Worm (Caenorhabditis elegans): ENCODE results near the gene srw-138.

DNA sequence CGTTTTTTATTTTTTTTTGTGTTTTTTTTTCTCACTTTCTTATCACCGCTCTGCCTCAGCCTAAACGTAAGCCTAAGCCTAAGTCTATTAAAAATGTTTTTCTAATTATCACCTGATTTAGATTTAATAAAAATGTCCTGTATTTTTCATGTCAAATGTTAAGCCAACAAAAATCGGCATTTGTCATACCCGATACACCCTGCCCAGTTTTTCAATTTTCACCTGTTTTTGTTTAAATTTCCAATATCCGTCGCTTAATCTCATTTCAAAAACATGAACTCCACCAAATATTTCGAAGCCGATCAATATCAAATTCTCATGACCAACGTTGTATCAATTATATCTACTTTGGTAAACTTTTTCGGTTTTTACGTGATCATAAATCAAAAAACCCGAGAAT lies 31.6 kb downstream of the srw-138 start, which contains the start of gene C31B8.1:
- TF ChIP-seq tbx-2 (tag; optimal IDR thresholded peaks at IDR 0.05) (no peak), madf-2 (tag; optimal IDR thresholded peaks at IDR 0.05) (no peak), C08G9.2 (tag; optimal IDR thresholded peaks at IDR 0.05) (no peak), hlh-30 (tag; optimal IDR thresholded peaks at IDR 0.05; ENCODE audit: insufficient read depth) (no peak), ets-4 (tag; optimal IDR thresholded peaks at IDR 0.05) (no peak), T23F11.4 (GFP tag; optimal IDR thresholded peaks at IDR 0.05) (no peak), fkh-10 (GFP tag; optimal IDR thresholded peaks at IDR 0.05) (no peak), pha-2 (tag; optimal IDR thresholded peaks at IDR 0.05) (no peak), elt-2 (tag; optimal IDR thresholded peaks at IDR 0.05) (no peak)
